Worm (Caenorhabditis elegans): Measurements from ENCODE around the gene C31E10.5.

ce11 chrX:13959849-13960248, 35.8 kb downstream of the C31E10.5 start, which contains the start of gene syx-2:
- TF ChIP-seq unc-62 (GFP tag; optimal IDR thresholded peaks at IDR 0.05) (no peak), snpc-4 (tag; optimal IDR thresholded peaks at IDR 0.05) (no peak), nhr-28 (tag; optimal IDR thresholded peaks at IDR 0.05) (no peak), sem-2 (GFP tag; optimal IDR thresholded peaks at IDR 0.05) (no peak), mls-2 (tag; optimal IDR thresholded peaks at IDR 0.05) (no peak), blmp-1 (tag; optimal IDR thresholded peaks at IDR 0.05) (no peak), ztf-11 (tag; optimal IDR thresholded peaks at IDR 0.05) (no peak), nhr-76 (tag; optimal IDR thresholded peaks at IDR 0.05) (no peak), mab-5 (tag; optimal IDR thresholded peaks at IDR 0.05) (no peak)

Measured in whole organism, mixed stage, embryonic.